Fruit fly (Drosophila melanogaster) whole organism, prepupa: ENCODE data around the gene melt.

Experiments
- CG11762 ChIP-seq: fragments of 200-800 bp; sonication (Bioruptor generic); optimal IDR thresholded peaks from 3 replicates; lab custom pipeline; 2016; ENCODE audit warnings: missing biosample characterization, missing genetic modification characterization; ENCODE audit not compliant: insufficient read depth
- CG3032 ChIP-seq: fragments of 200-800 bp; optimal IDR thresholded peaks from 2 replicates; lab custom pipeline; 2019; ENCODE audit warnings: missing biosample characterization, mild to moderate bottlenecking, missing genetic modification characterization, moderate library complexity
- Eip75B ChIP-seq: fragments of 200-800 bp; sonication (Bioruptor generic); optimal IDR thresholded peaks from 3 replicates; lab custom pipeline; 2016; ENCODE audit warnings: missing biosample characterization, missing genetic modification characterization
- Ets21C ChIP-seq: fragments of 200-800 bp; sonication (Bioruptor generic); optimal IDR thresholded peaks from 3 replicates; lab custom pipeline; 2016; ENCODE audit warnings: missing biosample characterization, missing genetic modification characterization
- Hr39 ChIP-seq: fragments of 200-800 bp; sonication (Bioruptor generic); optimal IDR thresholded peaks from 2 replicates; lab custom pipeline; 2016; ENCODE audit warnings: missing biosample characterization, missing genetic modification characterization
- Lpt ChIP-seq: fragments of 200-800 bp; sonication (Bioruptor generic); optimal IDR thresholded peaks from 3 replicates; lab custom pipeline; 2016; ENCODE audit warnings: missing biosample characterization, missing genetic modification characterization
- Sox14 ChIP-seq: fragments of 200-800 bp; sonication (Bioruptor generic); optimal IDR thresholded peaks from 3 replicates; lab custom pipeline; 2016; ENCODE audit warnings: missing biosample characterization, missing genetic modification characterization
- ss ChIP-seq, 2 experiments: fragments of 200-800 bp; sonication (Bioruptor generic); optimal IDR thresholded peaks; 2 replicates in 1 of 2; 3 replicates in 1 of 2; lab custom pipeline; 2017 to 2018; ENCODE audit warnings: mild to moderate bottlenecking in 2 of 2, missing biosample characterization in 2 of 2, missing genetic modification characterization in 2 of 2, moderate library complexity in 1 of 2

dm6 chr3L:7156239-7156638, 21.9 kb downstream of the melt start:
- TF ChIP-seq CG3032 (tag; lab: Kevin White, UChicago) (no peak), Ets21C (GFP tag; lab: Kevin White, UChicago) (no peak), CG11762 (no peak), Sox14 (GFP tag; lab: Kevin White, UChicago) (no peak), Hr39 (no peak), Lpt (GFP tag; lab: Kevin White, UChicago) (no peak), Eip75B (GFP tag; lab: Kevin White, UChicago) (no peak), ss (GFP tag; optimal IDR thresholded peaks at IDR 0.05; lab: Kevin White, UChicago) (no peak)
